Fruit fly (Drosophila melanogaster): ENCODE results near the gene fd3F.

Gene fd3F

dm6 chrX:3768202-3768601 is 33.9 kb upstream of the fd3F start (continued):
- TF ChIP-seq CG1621 (tag; optimal IDR thresholded peaks at IDR 0.05) (no peak), CG6276 (GFP tag; optimal IDR thresholded peaks at IDR 0.05) (peak; percentile 20), svp (GFP tag) (peak; percentile 67), CG32006 (GFP tag; optimal IDR thresholded peaks at IDR 0.05) (peak; percentile 35), Met (GFP tag; optimal IDR thresholded peaks at IDR 0.05) (peak; percentile 51), CG16779 (tag; optimal IDR thresholded peaks at IDR 0.05) (no peak), topi (GFP tag; optimal IDR thresholded peaks at IDR 0.05) (peak; percentile 51), Blimp-1 (GFP tag; optimal IDR thresholded peaks at IDR 0.05) (no peak)

- TF ChIP-seq Smox (GFP tag; optimal IDR thresholded peaks at IDR 0.05): peak; percentile 38
- TF ChIP-seq Hr39 (GFP tag; optimal IDR thresholded peaks at IDR 0.05): peak; percentile 15
- TF ChIP-seq lz (GFP tag; optimal IDR thresholded peaks at IDR 0.05): peak; percentile 3
- peak; percentile 70 for TF ChIP-seq Eip78C (GFP tag)
- peak; percentile 34 for TF ChIP-seq topi (GFP tag; optimal IDR thresholded peaks at IDR 0.05)
- TF ChIP-seq svp (GFP tag): peak; percentile 87
- no peak for TF ChIP-seq fkh (GFP tag; optimal IDR thresholded peaks at IDR 0.05)
- TF ChIP-seq vri (GFP tag; optimal IDR thresholded peaks at IDR 0.05): peak; percentile 77
- TF ChIP-seq Met (GFP tag; optimal IDR thresholded peaks at IDR 0.05): peak; percentile 30
- no peak for TF ChIP-seq Gug (GFP tag; IDR thresholded peaks at IDR 0.05)
- TF ChIP-seq CG31627 (GFP tag; optimal IDR thresholded peaks at IDR 0.05): peak; percentile 23
- TF ChIP-seq CG6792 (GFP tag; optimal IDR thresholded peaks at IDR 0.05): no peak
- peak; percentile 23 for TF ChIP-seq esn (GFP tag; optimal IDR thresholded peaks at IDR 0.05)
- peak; percentile 41 for TF ChIP-seq Sox102F (GFP tag; optimal IDR thresholded peaks at IDR 0.05)
These were observed 29.7 kb upstream of the fd3F start for dm6 chrX:3772434-3772810.

dm6 chrX:3772811-3773740 is 29.0 kb upstream of the fd3F start:
- peak; percentile 12 for TF ChIP-seq CG3032 (tag; optimal IDR thresholded peaks at IDR 0.05)
- TF ChIP-seq CG7368 (GFP tag; optimal IDR thresholded peaks at IDR 0.05): no peak
- peak; percentile 59 for TF ChIP-seq Hr4 (GFP tag; optimal IDR thresholded peaks at IDR 0.05)
- TF ChIP-seq fd85E (GFP tag; optimal IDR thresholded peaks at IDR 0.05): no peak
- peak; percentile 32 for TF ChIP-seq OdsH (GFP tag; optimal IDR thresholded peaks at IDR 0.05)
- peak; percentile 72 for TF ChIP-seq CG15336 (GFP tag; IDR thresholded peaks at IDR 0.05)
- TF ChIP-seq Ets96B (tag; optimal IDR thresholded peaks at IDR 0.05): peak; percentile 36
- peak; percentile 54 for TF ChIP-seq fkh (GFP tag; optimal IDR thresholded peaks at IDR 0.05)
- no peak for TF ChIP-seq CG6792 (GFP tag; optimal IDR thresholded peaks at IDR 0.05)
- TF ChIP-seq CG11902 (GFP tag; optimal IDR thresholded peaks at IDR 0.05): no peak
- TF ChIP-seq spab (GFP tag; optimal IDR thresholded peaks at IDR 0.05): peak; percentile 7
- TF ChIP-seq CG31627 (GFP tag; optimal IDR thresholded peaks at IDR 0.05): no peak
- TF ChIP-seq Sox102F (GFP tag; optimal IDR thresholded peaks at IDR 0.05): no peak
- TF ChIP-seq CG11294 (GFP tag; IDR thresholded peaks at IDR 0.05): peak; percentile 47; the same call in 1 of the 2 replicates
- TF ChIP-seq CG11762 (GFP tag; optimal IDR thresholded peaks at IDR 0.05; ENCODE audit: insufficient read depth): no peak
- TF ChIP-seq salr (GFP tag; optimal IDR thresholded peaks at IDR 0.05): peak in 1 of 2 experiments; percentile 50
- no peak for TF ChIP-seq Ets21C (GFP tag; optimal IDR thresholded peaks at IDR 0.05)
- peak; percentile 34 for TF ChIP-seq CG10631 (GFP tag; optimal IDR thresholded peaks at IDR 0.05)
- peak; percentile 55 for TF ChIP-seq pdm3 (GFP tag; optimal IDR thresholded peaks at IDR 0.05)
- TF ChIP-seq dsx (GFP tag; optimal IDR thresholded peaks at IDR 0.05; ENCODE audit: poor library complexity, severe bottlenecking): no peak
- peak; percentile 27 for TF ChIP-seq CG3919 (GFP tag; optimal IDR thresholded peaks at IDR 0.05)
- peak; percentile 27 for TF ChIP-seq Met (GFP tag; optimal IDR thresholded peaks at IDR 0.05)
- TF ChIP-seq CG1621 (tag; optimal IDR thresholded peaks at IDR 0.05): no peak
- peak; percentile 13 for TF ChIP-seq lz (GFP tag; optimal IDR thresholded peaks at IDR 0.05)
- peak; percentile 27 for TF ChIP-seq Eip75B (GFP tag; optimal IDR thresholded peaks at IDR 0.05)
- peak; percentile 7 for TF ChIP-seq esn (GFP tag; optimal IDR thresholded peaks at IDR 0.05)
- no peak for TF ChIP-seq CG8632 (GFP tag; optimal IDR thresholded peaks at IDR 0.05)
- TF ChIP-seq acj6 (GFP tag; optimal IDR thresholded peaks at IDR 0.05): no peak
- no peak for TF ChIP-seq CG8319 (GFP tag; optimal IDR thresholded peaks at IDR 0.05)
- peak; percentile 75 for TF ChIP-seq CG6276 (GFP tag; optimal IDR thresholded peaks at IDR 0.05)
- TF ChIP-seq Eip93F (GFP tag; optimal IDR thresholded peaks at IDR 0.05): no peak
- no peak for TF ChIP-seq CG6808 (GFP tag; optimal IDR thresholded peaks at IDR 0.05)
- peak; percentile 16 for TF ChIP-seq CG10669 (GFP tag; optimal IDR thresholded peaks at IDR 0.05)
- TF ChIP-seq ss (GFP tag; optimal IDR thresholded peaks at IDR 0.05): peak; percentile 1 to 46
- TF ChIP-seq svp (GFP tag): peak; percentile 57

Data from whole organism, prepupa.